Fruit fly (Drosophila melanogaster) whole organism, embryonic: ENCODE results near the gene Pop5.

Experiments
- Abd-B ChIP-seq: fragments of 200-800 bp; sonication (Bioruptor generic); optimal IDR thresholded peaks from 2 replicates; lab custom pipeline; 2018; ENCODE audit warnings: missing biosample characterization, mild to moderate bottlenecking, missing genetic modification characterization, moderate library complexity
- B-H1 ChIP-seq: fragments of 200-800 bp; sonication (Bioruptor generic); IDR thresholded peaks from 3 replicates; pipeline ENCODE4 v1.3.6; 2022; ENCODE audit warnings: missing biosample characterization, missing genetic modification characterization
- B-H2 ChIP-seq: fragments of 200-800 bp; sonication (Bioruptor generic); optimal IDR thresholded peaks from 2 replicates; lab custom pipeline; 2018; ENCODE audit warnings: missing biosample characterization, mild to moderate bottlenecking, missing genetic modification characterization
- Bdp1 ChIP-seq: fragments of 200-800 bp; sonication (Bioruptor generic); optimal IDR thresholded peaks from 3 replicates; lab custom pipeline; 2016; ENCODE audit warnings: missing biosample characterization, missing genetic modification characterization
- CG10267 ChIP-seq: fragments of 200-800 bp; sonication (Bioruptor generic); optimal IDR thresholded peaks from 2 replicates; lab custom pipeline; 2018; ENCODE audit warnings: missing biosample characterization, mild to moderate bottlenecking, missing genetic modification characterization, moderate library complexity
- CG10321 ChIP-seq: fragments of 200-800 bp; sonication (Bioruptor generic); IDR thresholded peaks from 2 replicates; pipeline ENCODE4 v1.3.6; 2022; ENCODE audit warnings: missing biosample characterization, missing genetic modification characterization
- CG10431 ChIP-seq: fragments of 200-800 bp; sonication (Bioruptor generic); optimal IDR thresholded peaks from 3 replicates; lab custom pipeline; 2018; ENCODE audit warnings: missing biosample characterization, mild to moderate bottlenecking, missing genetic modification characterization
- CG10462 ChIP-seq: fragments of 200-800 bp; sonication (Bioruptor generic); optimal IDR thresholded peaks from 2 replicates; lab custom pipeline; 2016; ENCODE audit warnings: missing biosample characterization, missing genetic modification characterization
- CG10654 ChIP-seq: fragments of 200-800 bp; sonication (Bioruptor generic); optimal IDR thresholded peaks from 2 replicates; lab custom pipeline; 2016; ENCODE audit warnings: missing biosample characterization, missing genetic modification characterization
- CG10979 ChIP-seq: fragments of 200-800 bp; sonication (Bioruptor generic); optimal IDR thresholded peaks from 2 replicates; lab custom pipeline; 2018; ENCODE audit warnings: missing biosample characterization, mild to moderate bottlenecking, missing genetic modification characterization, moderate library complexity
- CG11560 ChIP-seq: fragments of 200-800 bp; sonication (Bioruptor generic); IDR thresholded peaks from 3 replicates; pipeline ENCODE4 v1.3.6; 2022; ENCODE audit warnings: missing biosample characterization, missing genetic modification characterization
- CG11696 ChIP-seq: fragments of 200-800 bp; sonication (Bioruptor generic); IDR thresholded peaks from 2 replicates; pipeline ENCODE4 v1.3.6; 2022; ENCODE audit warnings: missing biosample characterization, missing genetic modification characterization
- CG12155 ChIP-seq: fragments of 200-800 bp; sonication (Bioruptor generic); optimal IDR thresholded peaks from 3 replicates; lab custom pipeline; 2016; ENCODE audit warnings: missing biosample characterization, missing genetic modification characterization
- CG15696 ChIP-seq: fragments of 200-800 bp; sonication (Bioruptor generic); optimal IDR thresholded peaks from 2 replicates; lab custom pipeline; 2019; ENCODE audit warnings: missing biosample characterization, mild to moderate bottlenecking, missing genetic modification characterization, moderate library complexity
- CG30431 ChIP-seq: fragments of 200-800 bp; sonication (Bioruptor generic); optimal IDR thresholded peaks from 2 replicates; lab custom pipeline; 2017; ENCODE audit warnings: missing biosample characterization, missing genetic modification characterization
- CG3726 ChIP-seq: fragments of 200-800 bp; sonication (Bioruptor generic); IDR thresholded peaks from 3 replicates; pipeline ENCODE4, ENCODE4 v1.3.6; 2022; ENCODE audit warnings: missing biosample characterization, missing genetic modification characterization
- CG3847 ChIP-seq: fragments of 200-800 bp; sonication (Bioruptor generic); IDR thresholded peaks from 2 replicates; pipeline ENCODE4 v1.3.6; 2022; ENCODE audit warnings: missing biosample characterization, missing genetic modification characterization
- CG3995 ChIP-seq: fragments of 200-800 bp; sonication (Bioruptor generic); optimal IDR thresholded peaks from 3 replicates; lab custom pipeline; 2016; ENCODE audit warnings: missing biosample characterization, missing genetic modification characterization
- CG6791 ChIP-seq: fragments of 200-800 bp; sonication (Bioruptor generic); IDR thresholded peaks from 3 replicates; pipeline ENCODE4 v1.3.6; 2022; ENCODE audit warnings: missing biosample characterization, missing genetic modification characterization; ENCODE audit not compliant: partially characterized antibody
- CG7963 ChIP-seq: fragments of 200-800 bp; sonication (Bioruptor generic); IDR thresholded peaks from 3 replicates; pipeline ENCODE4 v1.3.6; 2022; ENCODE audit warnings: missing biosample characterization, missing genetic modification characterization; ENCODE audit not compliant: partially characterized antibody
- CG7987 ChIP-seq: fragments of 200-800 bp; sonication (Bioruptor generic); optimal IDR thresholded peaks from 2 replicates; lab custom pipeline; 2018; ENCODE audit warnings: missing biosample characterization, mild to moderate bottlenecking, missing genetic modification characterization, moderate library complexity
- Chrac-16 ChIP-seq: fragments of 200-800 bp; sonication (Bioruptor generic); optimal IDR thresholded peaks from 3 replicates; lab custom pipeline; 2016; ENCODE audit warnings: missing biosample characterization, missing genetic modification characterization
- CrebB ChIP-seq: fragments of 200-800 bp; sonication (Bioruptor generic); optimal IDR thresholded peaks from 3 replicates; lab custom pipeline; 2018; ENCODE audit warnings: missing biosample characterization, mild to moderate bottlenecking, missing genetic modification characterization
- Dad ChIP-seq: fragments of 200-800 bp; sonication (Bioruptor generic); optimal IDR thresholded peaks from 3 replicates; lab custom pipeline; 2016; ENCODE audit warnings: missing biosample characterization, missing genetic modification characterization
- Dp ChIP-seq: fragments of 200-800 bp; sonication (Bioruptor generic); optimal IDR thresholded peaks from 2 replicates; lab custom pipeline; 2018; ENCODE audit warnings: missing biosample characterization, mild to moderate bottlenecking, missing genetic modification characterization, moderate library complexity
- ERR ChIP-seq: fragments of 200-800 bp; sonication (Bioruptor generic); optimal IDR thresholded peaks from 2 replicates; lab custom pipeline; 2016; ENCODE audit warnings: missing biosample characterization, missing genetic modification characterization
- Fer2 ChIP-seq: fragments of 200-800 bp; sonication (Bioruptor generic); optimal IDR thresholded peaks from 2 replicates; lab custom pipeline; 2018; ENCODE audit warnings: missing biosample characterization, mild to moderate bottlenecking, missing genetic modification characterization, moderate library complexity
- HHEX ChIP-seq: fragments of 200-800 bp; sonication (Bioruptor generic); optimal IDR thresholded peaks from 3 replicates; lab custom pipeline; 2017; ENCODE audit warnings: missing biosample characterization, mild to moderate bottlenecking, missing genetic modification characterization, missing genetic modification reagents
- Hand ChIP-seq: fragments of 200-800 bp; sonication (Bioruptor generic); optimal IDR thresholded peaks from 2 replicates; lab custom pipeline; 2017; ENCODE audit warnings: mild to moderate bottlenecking, missing biosample characterization, missing genetic modification reagents, missing genetic modification characterization
- Hr78 ChIP-seq, 2 experiments: fragments of 200-800 bp in 1 of 2; fragments of >200 bp in 1 of 2; sonication (Bioruptor generic) in 1 of 2; optimal IDR thresholded peaks; 2 replicates each; lab custom pipeline; 2017 to 2019; ENCODE audit warnings: missing biosample characterization in 2 of 2, missing genetic modification characterization in 2 of 2, mild to moderate bottlenecking in 1 of 2, moderate library complexity in 1 of 2
- Lim3 ChIP-seq: fragments of 200-800 bp; sonication (Bioruptor generic); IDR thresholded peaks from 2 replicates; pipeline ENCODE4 v1.3.6; 2022; ENCODE audit warnings: missing biosample characterization, missing genetic modification characterization
- Optix ChIP-seq: fragments of 200-800 bp; sonication (Bioruptor generic); IDR thresholded peaks from 3 replicates; pipeline ENCODE4 v1.3.6; 2022; ENCODE audit warnings: missing biosample characterization, missing genetic modification characterization
- Poxn ChIP-seq: fragments of 200-800 bp; sonication (Bioruptor generic); IDR thresholded peaks from 2 replicates; pipeline ENCODE4 v1.3.6; 2022; ENCODE audit warnings: missing biosample characterization, missing genetic modification characterization
- Side ChIP-seq: fragments of 200-800 bp; sonication (Bioruptor generic); optimal IDR thresholded peaks from 2 replicates; lab custom pipeline; 2016; ENCODE audit warnings: missing biosample characterization, missing genetic modification characterization
- Sry-β ChIP-seq: fragments of 200-800 bp; sonication (Bioruptor generic); optimal IDR thresholded peaks from 2 replicates; lab custom pipeline; 2018; ENCODE audit warnings: missing biosample characterization, mild to moderate bottlenecking, missing genetic modification characterization, moderate library complexity
- Sry-δ ChIP-seq: fragments of 200-800 bp; sonication (Bioruptor generic); optimal IDR thresholded peaks from 2 replicates; lab custom pipeline; 2016; ENCODE audit warnings: missing biosample characterization, missing genetic modification characterization
- abd-A ChIP-seq: fragments of 200-800 bp; sonication (Bioruptor generic); optimal IDR thresholded peaks from 3 replicates; lab custom pipeline; 2019; ENCODE audit warnings: missing biosample characterization, mild to moderate bottlenecking, missing genetic modification characterization, moderate library complexity
- br ChIP-seq: fragments of >200 bp; optimal IDR thresholded peaks from 2 replicates; lab custom pipeline; 2017
- caup ChIP-seq: fragments of 200-800 bp; sonication (Bioruptor generic); optimal IDR thresholded peaks from 3 replicates; lab custom pipeline; 2017; ENCODE audit warnings: missing biosample characterization, mild to moderate bottlenecking, missing genetic modification characterization, moderate library complexity; ENCODE audit not compliant: severe bottlenecking
- dimm ChIP-seq: fragments of 200-800 bp; sonication (Bioruptor generic); IDR thresholded peaks from 2 replicates; pipeline ENCODE4 v1.3.6; 2022; ENCODE audit warnings: missing biosample characterization, missing genetic modification characterization
- dysf ChIP-seq: fragments of 200-800 bp; sonication (Bioruptor generic); IDR thresholded peaks from 3 replicates; pipeline ENCODE4 v1.3.6; 2022; ENCODE audit warnings: missing biosample characterization, missing genetic modification characterization
- eve ChIP-seq, 2 experiments: fragments of >200 bp; optimal IDR thresholded peaks; 2 replicates each; lab custom pipeline; 2017; ENCODE audit warnings: missing biosample characterization in 2 of 2, missing genetic modification characterization in 2 of 2
- ftz-f1 ChIP-seq: fragments of 200-800 bp; sonication (Bioruptor generic); optimal IDR thresholded peaks from 2 replicates; lab custom pipeline; 2016; ENCODE audit warnings: missing biosample characterization, missing genetic modification characterization
- h ChIP-seq: fragments of >200 bp; optimal IDR thresholded peaks from 2 replicates; lab custom pipeline; 2017
- insv ChIP-seq, 2 experiments: fragments of 200-800 bp; sonication (Bioruptor generic); optimal IDR thresholded peaks; 3 replicates each; lab custom pipeline; 2016 to 2018; ENCODE audit warnings: missing biosample characterization in 2 of 2, missing genetic modification characterization in 2 of 2
- lbe ChIP-seq: fragments of 200-800 bp; sonication (Bioruptor generic); optimal IDR thresholded peaks from 2 replicates; lab custom pipeline; 2016; ENCODE audit warnings: missing biosample characterization, mild to moderate bottlenecking, missing genetic modification characterization
- lmd ChIP-seq: fragments of 200-800 bp; sonication (Bioruptor generic); IDR thresholded peaks from 2 replicates; pipeline ENCODE4 v1.3.6; 2022; ENCODE audit warnings: missing biosample characterization, missing genetic modification characterization
- psq ChIP-seq: fragments of 200-800 bp; sonication (Bioruptor generic); optimal IDR thresholded peaks from 2 replicates; lab custom pipeline; 2017; ENCODE audit warnings: missing biosample characterization, missing genetic modification characterization
- schlank ChIP-seq: fragments of 200-800 bp; sonication (Bioruptor generic); optimal IDR thresholded peaks from 2 replicates; lab custom pipeline; 2018; ENCODE audit warnings: missing biosample characterization, mild to moderate bottlenecking, missing genetic modification characterization
- ssp ChIP-seq: fragments of 200-800 bp; sonication (Bioruptor generic); IDR thresholded peaks from 2 replicates; pipeline ENCODE4 v1.3.6; 2022; ENCODE audit warnings: missing biosample characterization, missing genetic modification characterization
- toy ChIP-seq: fragments of 200-800 bp; sonication (Bioruptor generic); IDR thresholded peaks from 2 replicates; pipeline ENCODE4 v1.3.6; 2022; ENCODE audit warnings: missing biosample characterization, missing genetic modification characterization
- wek ChIP-seq: fragments of 200-800 bp; sonication (Bioruptor generic); optimal IDR thresholded peaks from 3 replicates; lab custom pipeline; 2018; ENCODE audit warnings: missing biosample characterization, mild to moderate bottlenecking, missing genetic modification characterization, moderate library complexity

Pop5 gene

dm6 chr3L:17047811-17048239, 3.0 kb upstream of the Pop5 start (continued):
- no peak for TF ChIP-seq Optix (GFP tag; lab: Robert Waterston, UW)
- peak; percentile 46; the same call in 1 of the 3 replicates for TF ChIP-seq dysf (GFP tag; lab: Robert Waterston, UW)
- no peak for TF ChIP-seq Lim3 (GFP tag; lab: Robert Waterston, UW)
- peak; percentile 56 for TF ChIP-seq CG10431
- TF ChIP-seq CG3726 (GFP tag; lab: Robert Waterston, UW): no peak
- no peak for TF ChIP-seq Dp (GFP tag; lab: Kevin White, UChicago)
- TF ChIP-seq ftz-f1: no peak
- TF ChIP-seq B-H2 (GFP tag; lab: Kevin White, UChicago): no peak
- peak; percentile 9 for TF ChIP-seq CG15696 (tag; lab: Kevin White, UChicago)
- no peak for TF ChIP-seq toy (GFP tag; lab: Robert Waterston, UW)
- TF ChIP-seq Sry-δ (GFP tag; lab: Kevin White, UChicago): no peak
- TF ChIP-seq CG3847 (GFP tag; lab: Robert Waterston, UW): no peak
- peak; percentile 37 for TF ChIP-seq CrebB (tag; lab: Kevin White, UChicago)
- TF ChIP-seq CG11560 (tag; lab: Robert Waterston, UW): no peak
- TF ChIP-seq lbe (GFP tag; lab: Kevin White, UChicago): no peak
- no peak for TF ChIP-seq insv (GFP tag; optimal IDR thresholded peaks at IDR 0.05; lab: Kevin White, UChicago)
- no peak for TF ChIP-seq schlank
- TF ChIP-seq CG3995 (GFP tag; lab: Kevin White, UChicago): no peak
- TF ChIP-seq CG30431: no peak
- no peak for TF ChIP-seq caup (GFP tag; lab: Kevin White, UChicago)
- no peak for TF ChIP-seq Hr78 (GFP tag; optimal IDR thresholded peaks at IDR 0.05; lab: Kevin White, UChicago)
- no peak for TF ChIP-seq B-H1 (GFP tag; lab: Robert Waterston, UW)
- TF ChIP-seq Sry-β (GFP tag; lab: Kevin White, UChicago): no peak
- TF ChIP-seq br: no peak
- no peak for TF ChIP-seq CG10267 (tag; lab: Kevin White, UChicago)
- TF ChIP-seq Hand (GFP tag; lab: Kevin White, UChicago): no peak
- no peak for TF ChIP-seq ssp (GFP tag; lab: Robert Waterston, UW)
- TF ChIP-seq CG10979 (tag; lab: Kevin White, UChicago): peak; percentile 18
- TF ChIP-seq CG7963 (GFP tag; lab: Robert Waterston, UW): no peak
- TF ChIP-seq psq (GFP tag; lab: Kevin White, UChicago): no peak
- TF ChIP-seq CG7987 (GFP tag; lab: Kevin White, UChicago): peak; percentile 41
- peak; percentile 11 for TF ChIP-seq abd-A
- TF ChIP-seq CG10654: no peak
- no peak for TF ChIP-seq dimm (GFP tag; lab: Robert Waterston, UW)
- no peak for TF ChIP-seq Abd-B (GFP tag; lab: Kevin White, UChicago)
- no peak for TF ChIP-seq CG6791 (GFP tag; lab: Robert Waterston, UW)
- no peak for TF ChIP-seq Side (GFP tag; lab: Kevin White, UChicago)
- no peak for TF ChIP-seq Fer2 (tag; lab: Kevin White, UChicago)
- TF ChIP-seq ERR: no peak
- TF ChIP-seq Dad (GFP tag; lab: Kevin White, UChicago): no peak
- peak; percentile 5 for TF ChIP-seq HHEX (GFP tag; lab: Kevin White, UChicago)
- peak; percentile 59 for TF ChIP-seq wek (GFP tag; lab: Kevin White, UChicago)
- no peak for TF ChIP-seq eve (GFP tag; optimal IDR thresholded peaks at IDR 0.05; lab: Kevin White, UChicago)
- no peak for TF ChIP-seq CG12155
- no peak for TF ChIP-seq Bdp1
- TF ChIP-seq lmd (GFP tag; lab: Robert Waterston, UW): no peak
- TF ChIP-seq h (lab: Kevin White, UChicago): no peak
- TF ChIP-seq CG11696 (GFP tag; lab: Robert Waterston, UW): no peak
- no peak for TF ChIP-seq Chrac-16 (GFP tag; lab: Kevin White, UChicago)
- no peak for TF ChIP-seq CG10462 (GFP tag; lab: Kevin White, UChicago)
- TF ChIP-seq Poxn (GFP tag; lab: Robert Waterston, UW): no peak
- TF ChIP-seq CG10321 (GFP tag; lab: Robert Waterston, UW): no peak
